Fruit fly (Drosophila melanogaster) whole organism, pupa: ENCODE data around the gene p-cup.
A peak's percentile ranks its signal among the peaks of the same experiment; 100 is the strongest.

Experiments
- CG10348 ChIP-seq: fragments of 200-800 bp; sonication (Bioruptor generic); IDR thresholded peaks from 2 replicates; pipeline ENCODE4 v1.3.6; 2022; ENCODE audit warnings: missing biosample characterization, missing genetic modification characterization
- CG12605 ChIP-seq: fragments of 200-800 bp; sonication (Bioruptor generic); IDR thresholded peaks from 2 replicates; pipeline ENCODE4 v1.3.6; 2022; ENCODE audit warnings: missing biosample characterization, missing genetic modification characterization
- CG13204 ChIP-seq: fragments of 200-800 bp; sonication (Bioruptor generic); optimal IDR thresholded peaks from 2 replicates; lab custom pipeline; 2018; ENCODE audit warnings: missing biosample characterization, mild to moderate bottlenecking, missing genetic modification characterization, moderate library complexity
- CG14655 ChIP-seq: fragments of 200-800 bp; sonication (Bioruptor generic); optimal IDR thresholded peaks from 3 replicates; lab custom pipeline; 2017; ENCODE audit warnings: mild to moderate bottlenecking, missing biosample characterization, missing genetic modification reagents, missing genetic modification characterization
- CG15710 ChIP-seq: fragments of 200-800 bp; sonication (Bioruptor generic); optimal IDR thresholded peaks from 2 replicates; lab custom pipeline; 2018; ENCODE audit warnings: missing biosample characterization, mild to moderate bottlenecking, missing genetic modification characterization, moderate library complexity
- CG17806 ChIP-seq: fragments of 200-800 bp; sonication (Bioruptor generic); optimal IDR thresholded peaks from 2 replicates; lab custom pipeline; 2018; ENCODE audit warnings: missing biosample characterization, mild to moderate bottlenecking, missing genetic modification characterization, moderate library complexity
- CG32121 ChIP-seq: fragments of 200-800 bp; sonication (Bioruptor generic); IDR thresholded peaks from 2 replicates; pipeline ENCODE4 v1.3.6; 2022; ENCODE audit warnings: missing biosample characterization, missing genetic modification characterization
- CG34367 ChIP-seq: fragments of 200-800 bp; sonication (Bioruptor generic); optimal IDR thresholded peaks from 2 replicates; lab custom pipeline; 2018; ENCODE audit warnings: missing biosample characterization, mild to moderate bottlenecking, missing genetic modification characterization
- CG4496 ChIP-seq: fragments of 200-800 bp; sonication (Bioruptor generic); IDR thresholded peaks from 3 replicates; pipeline ENCODE4 v1.3.6; 2022; ENCODE audit warnings: missing biosample characterization, missing genetic modification characterization
- CG8159 ChIP-seq: fragments of 200-800 bp; sonication (Bioruptor generic); optimal IDR thresholded peaks from 3 replicates; lab custom pipeline; 2018; ENCODE audit warnings: missing biosample characterization, mild to moderate bottlenecking, missing genetic modification characterization, moderate library complexity
- CG8301 ChIP-seq: fragments of 200-800 bp; sonication (Bioruptor generic); optimal IDR thresholded peaks from 2 replicates; lab custom pipeline; 2018; ENCODE audit warnings: missing biosample characterization, mild to moderate bottlenecking, missing genetic modification characterization
- CG9948 ChIP-seq: fragments of 200-800 bp; sonication (Bioruptor generic); optimal IDR thresholded peaks from 2 replicates; lab custom pipeline; 2018; ENCODE audit warnings: missing biosample characterization, mild to moderate bottlenecking, missing genetic modification characterization, moderate library complexity
- D1 ChIP-seq: fragments of 200-800 bp; sonication (Bioruptor generic); optimal IDR thresholded peaks from 2 replicates; lab custom pipeline; 2018; ENCODE audit warnings: missing biosample characterization, mild to moderate bottlenecking, missing genetic modification characterization, moderate library complexity
- EcR ChIP-seq: fragments of 200-800 bp; sonication (Bioruptor generic); optimal IDR thresholded peaks from 3 replicates; lab custom pipeline; 2019; ENCODE audit warnings: missing biosample characterization, missing genetic modification characterization, mild to moderate bottlenecking, moderate library complexity, missing genetic modification reagents
- Ets98B ChIP-seq: fragments of 200-800 bp; sonication (Bioruptor generic); IDR thresholded peaks from 2 replicates; pipeline ENCODE4 v1.3.6; 2022; ENCODE audit warnings: missing biosample characterization, missing genetic modification characterization
- Pif1A ChIP-seq: fragments of 200-800 bp; sonication (Bioruptor generic); optimal IDR thresholded peaks from 3 replicates; lab custom pipeline; 2016; ENCODE audit warnings: missing biosample characterization, missing genetic modification characterization
- Pif1B ChIP-seq: fragments of 200-800 bp; sonication (Bioruptor generic); optimal IDR thresholded peaks from 3 replicates; lab custom pipeline; 2016; ENCODE audit warnings: missing biosample characterization, missing genetic modification characterization
- Snoo ChIP-seq: fragments of 200-800 bp; sonication (Bioruptor generic); optimal IDR thresholded peaks from 3 replicates; lab custom pipeline; 2017; ENCODE audit warnings: missing biosample characterization, mild to moderate bottlenecking, missing genetic modification characterization, inconsistent platforms
- fd96Ca ChIP-seq: fragments of 200-800 bp; sonication (Bioruptor generic); IDR thresholded peaks from 3 replicates; pipeline ENCODE4 v1.3.6; 2022; ENCODE audit warnings: missing biosample characterization, missing genetic modification characterization
- gl ChIP-seq: fragments of 200-800 bp; sonication (Bioruptor generic); optimal IDR thresholded peaks from 2 replicates; lab custom pipeline; 2018; ENCODE audit warnings: missing biosample characterization, mild to moderate bottlenecking, missing genetic modification characterization
- rn ChIP-seq: fragments of 200-800 bp; sonication (Bioruptor generic); IDR thresholded peaks from 2 replicates; pipeline ENCODE4 v1.3.6; 2022; ENCODE audit warnings: missing biosample characterization, missing genetic modification characterization

Gene p-cup

DNA sequence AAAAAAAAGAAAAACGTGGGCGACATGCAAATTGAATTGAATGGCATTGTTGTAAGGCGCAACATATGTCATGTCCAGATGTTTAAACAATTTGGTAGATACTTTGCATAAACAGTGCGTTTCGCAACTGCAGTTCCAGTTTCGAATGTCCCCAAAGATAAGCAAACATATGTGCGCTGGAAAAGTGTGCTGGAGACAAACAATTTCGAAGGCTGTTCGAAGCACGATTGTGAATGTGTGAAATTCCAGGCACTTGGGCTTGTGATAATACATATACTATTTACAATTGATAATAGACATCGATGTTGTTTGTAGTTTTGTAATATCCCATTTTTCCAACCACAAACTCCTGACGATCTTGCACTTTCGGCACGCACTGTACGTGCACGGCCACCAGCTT, 34.2 kb upstream of the p-cup start:
- TF ChIP-seq CG8301 (tag; lab: Kevin White, UChicago) (no peak), gl (tag; lab: Kevin White, UChicago) (no peak), CG4496 (GFP tag; lab: Robert Waterston, UW) (0 out of 3 replicates have a peak, but pooled peaks have one; percentile 21), CG15710 (tag; lab: Kevin White, UChicago) (no peak), fd96Ca (GFP tag; lab: Robert Waterston, UW) (no peak), Pif1A (GFP tag; lab: Kevin White, UChicago) (peak; percentile 24), CG12605 (GFP tag; lab: Robert Waterston, UW) (no peak)
- TF ChIP-seq, all 21 proteins: peak for 2

DNA sequence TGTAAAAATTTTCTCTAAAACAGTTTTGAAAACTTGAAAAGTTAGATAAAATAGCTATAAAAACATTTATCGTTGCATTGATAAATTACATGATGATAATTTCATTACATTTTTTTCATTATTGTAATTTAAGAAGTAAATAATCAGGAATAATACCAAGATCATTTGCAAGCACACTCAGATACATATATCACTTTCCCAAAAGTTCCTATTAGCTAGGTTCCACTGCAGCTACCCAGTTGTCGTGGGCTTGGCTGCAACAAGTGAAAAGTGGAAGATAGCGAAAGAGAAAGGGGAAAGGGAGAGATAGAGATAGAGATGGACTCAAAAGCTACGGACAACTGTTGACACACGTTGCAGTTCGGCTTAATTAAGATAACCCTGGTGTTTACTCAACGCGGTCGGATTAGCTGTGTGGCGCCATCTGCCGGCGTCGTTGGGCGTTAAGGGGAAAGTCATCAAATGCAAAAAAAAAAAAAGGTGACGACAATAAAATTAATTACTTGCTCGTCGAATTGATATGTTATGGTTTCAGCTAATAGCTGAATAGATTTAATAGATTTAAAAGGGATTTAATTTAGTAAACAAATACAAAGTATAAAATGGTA, 33.2 kb upstream of the p-cup start:
- TF ChIP-seq CG8301 (tag; lab: Kevin White, UChicago) (no peak), CG14655 (GFP tag; lab: Kevin White, UChicago) (no peak), CG13204 (GFP tag; lab: Kevin White, UChicago) (no peak)

DNA sequence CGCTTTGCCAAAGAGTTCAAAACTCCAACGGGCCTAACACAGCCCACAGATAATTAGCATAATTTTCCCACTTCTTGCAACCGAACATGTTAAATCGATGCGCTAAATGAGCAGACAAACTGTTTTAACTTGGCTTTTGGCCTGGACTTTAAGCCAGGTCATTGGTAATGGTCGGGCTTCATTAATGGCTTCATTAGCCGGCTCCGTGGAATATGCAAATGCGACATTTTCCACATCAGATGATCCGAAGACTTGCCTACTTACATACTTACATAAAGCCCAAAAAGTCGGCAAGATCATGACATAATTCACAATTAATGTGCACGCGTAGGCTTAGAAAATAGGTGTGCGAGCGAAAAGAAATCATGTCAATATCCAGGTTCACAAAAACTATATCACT, 29.8 kb upstream of the p-cup start:
- TF ChIP-seq CG14655 (GFP tag; lab: Kevin White, UChicago) (no peak), D1 (no peak), gl (tag; lab: Kevin White, UChicago) (no peak), Ets98B (GFP tag; lab: Robert Waterston, UW) (no peak), rn (GFP tag; lab: Robert Waterston, UW) (no peak), Pif1A (GFP tag; lab: Kevin White, UChicago) (no peak), Snoo (tag; lab: Kevin White, UChicago) (no peak), CG32121 (GFP tag; lab: Robert Waterston, UW) (no peak), CG10348 (GFP tag; lab: Robert Waterston, UW) (no peak), Pif1B (GFP tag; lab: Kevin White, UChicago) (no peak), CG15710 (tag; lab: Kevin White, UChicago) (no peak), CG8159 (tag; lab: Kevin White, UChicago) (no peak), CG8301 (tag; lab: Kevin White, UChicago) (no peak), CG13204 (GFP tag; lab: Kevin White, UChicago) (no peak), CG17806 (no peak), EcR (GFP tag; lab: Kevin White, UChicago) (no peak), CG12605 (GFP tag; lab: Robert Waterston, UW) (no peak)

DNA sequence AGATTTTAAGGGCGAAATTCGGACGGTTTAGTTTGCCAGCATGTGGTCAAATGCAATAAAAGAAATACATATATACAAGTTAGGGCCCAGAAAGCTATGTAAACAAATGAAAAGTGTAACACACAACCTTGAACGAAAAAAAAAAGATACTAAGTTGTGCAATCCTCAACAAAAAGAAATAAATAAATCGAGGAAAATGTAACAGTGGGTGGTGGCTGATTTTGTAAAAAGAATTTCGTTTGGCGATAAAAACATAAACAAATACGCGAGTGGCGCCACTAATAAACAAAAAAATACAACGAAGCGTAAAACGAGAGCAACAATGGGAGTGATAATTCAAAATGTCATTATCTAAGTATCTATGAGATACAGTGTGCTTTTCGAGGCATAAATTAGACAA, 28.4 kb upstream of the p-cup start:
- no peak for TF ChIP-seq Snoo (tag; lab: Kevin White, UChicago)
- no peak for TF ChIP-seq CG9948 (tag; lab: Kevin White, UChicago)
- no peak for TF ChIP-seq CG8301 (tag; lab: Kevin White, UChicago)
- TF ChIP-seq CG13204 (GFP tag; lab: Kevin White, UChicago), result no peak
- TF ChIP-seq D1, result no peak
- no peak for TF ChIP-seq Pif1A (GFP tag; lab: Kevin White, UChicago)
- no peak for TF ChIP-seq CG8159 (tag; lab: Kevin White, UChicago)

DNA sequence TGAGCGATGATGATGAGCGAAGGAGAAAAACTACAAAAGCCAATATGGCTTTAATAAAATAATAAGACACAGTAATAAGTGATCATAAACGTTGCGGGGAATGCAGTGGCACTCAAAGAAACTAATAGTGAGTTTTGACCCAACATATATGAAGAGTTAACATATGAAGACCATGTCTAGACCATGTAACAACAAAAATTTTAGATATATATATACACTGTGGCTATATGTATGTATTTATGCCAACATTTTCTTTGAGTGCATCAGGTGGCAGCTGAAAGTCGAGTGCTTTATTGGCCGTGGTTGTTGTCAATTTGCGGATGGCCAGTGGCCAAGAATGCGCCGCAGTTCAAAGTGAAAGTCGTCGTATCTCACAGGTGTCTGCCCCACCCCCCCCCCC, 25.3 kb upstream of the p-cup start:
- TF ChIP-seq CG32121 (GFP tag; lab: Robert Waterston, UW) (peak; percentile 28; the same call in 1 of the 2 replicates), fd96Ca (GFP tag; lab: Robert Waterston, UW) (0 out of 3 replicates have a peak, but pooled peaks have one; percentile 7), Ets98B (GFP tag; lab: Robert Waterston, UW) (peak; percentile 26; the same call in 1 of the 2 replicates), Pif1A (GFP tag; lab: Kevin White, UChicago) (no peak), CG4496 (GFP tag; lab: Robert Waterston, UW) (peak; percentile 54; the same call in 2 of the 3 replicates), CG14655 (GFP tag; lab: Kevin White, UChicago) (no peak)

DNA sequence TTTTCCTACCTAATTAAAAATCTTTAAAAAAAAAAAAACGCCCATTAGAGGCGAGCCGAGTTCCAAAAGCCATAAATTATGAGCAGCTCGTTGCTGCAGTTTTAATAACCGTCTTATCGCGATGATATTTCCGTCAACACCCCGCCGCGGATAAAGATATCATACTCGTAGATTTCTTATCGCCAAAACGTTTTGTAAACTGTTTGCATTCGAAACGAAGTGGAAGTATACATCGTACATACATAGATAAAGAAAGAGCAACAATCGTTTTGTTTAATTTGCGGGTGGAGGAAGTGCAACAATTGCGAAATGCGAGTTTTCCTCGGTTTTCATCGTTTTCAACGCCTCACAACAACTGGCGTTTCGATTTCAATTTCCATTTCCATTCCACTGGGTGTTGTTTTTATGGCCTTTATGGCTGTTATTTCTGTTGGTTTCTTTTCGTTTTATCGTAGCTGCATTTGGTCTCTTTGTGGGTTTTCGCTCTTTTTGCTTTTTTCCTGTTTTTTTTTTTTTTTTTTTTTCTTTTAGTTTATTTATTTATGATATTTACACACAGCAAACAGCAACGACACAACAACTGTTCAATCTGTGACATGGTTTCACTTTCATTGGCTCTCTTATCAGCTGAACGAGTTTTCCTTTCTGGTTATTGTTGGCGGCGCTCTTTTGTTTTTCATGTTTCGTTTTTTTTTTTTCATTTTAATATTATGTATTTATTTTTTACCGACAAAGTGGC, 24.5 kb upstream of the p-cup start:
- peak; percentile 73 for TF ChIP-seq Pif1B (GFP tag; lab: Kevin White, UChicago)
- TF ChIP-seq rn (GFP tag; lab: Robert Waterston, UW), result no peak
- TF ChIP-seq CG32121 (GFP tag; lab: Robert Waterston, UW), result peak; percentile 44; the same call in 1 of the 2 replicates
- peak; percentile 69 for TF ChIP-seq Pif1A (GFP tag; lab: Kevin White, UChicago)
- TF ChIP-seq CG8159 (tag; lab: Kevin White, UChicago), result peak; percentile 37
- no peak for TF ChIP-seq CG13204 (GFP tag; lab: Kevin White, UChicago)
- no peak for TF ChIP-seq gl (tag; lab: Kevin White, UChicago)
- peak; percentile 16 for TF ChIP-seq CG17806
- peak; percentile 42; the same call in 1 of the 3 replicates for TF ChIP-seq fd96Ca (GFP tag; lab: Robert Waterston, UW)
- TF ChIP-seq CG8301 (tag; lab: Kevin White, UChicago), result no peak
- TF ChIP-seq Ets98B (GFP tag; lab: Robert Waterston, UW), result peak; percentile 58
- TF ChIP-seq CG4496 (GFP tag; lab: Robert Waterston, UW), result peak; percentile 44; the same call in 2 of the 3 replicates
- peak; percentile 5 for TF ChIP-seq CG9948 (tag; lab: Kevin White, UChicago)
- no peak for TF ChIP-seq CG14655 (GFP tag; lab: Kevin White, UChicago)
- peak; percentile 70 for TF ChIP-seq CG12605 (GFP tag; lab: Robert Waterston, UW)
- peak; percentile 16 for TF ChIP-seq CG34367 (tag; lab: Kevin White, UChicago)
- peak; percentile 24 for TF ChIP-seq CG15710 (tag; lab: Kevin White, UChicago)
- no peak for TF ChIP-seq CG10348 (GFP tag; lab: Robert Waterston, UW)
- no peak for TF ChIP-seq D1
- TF ChIP-seq Snoo (tag; lab: Kevin White, UChicago), result no peak
- no peak for TF ChIP-seq EcR (GFP tag; lab: Kevin White, UChicago)
